Fruit fly (Drosophila melanogaster): ENCODE results near the gene Marf.
A peak's percentile ranks its signal among the peaks of the same experiment; 100 is the strongest.

Marf gene

DNA sequence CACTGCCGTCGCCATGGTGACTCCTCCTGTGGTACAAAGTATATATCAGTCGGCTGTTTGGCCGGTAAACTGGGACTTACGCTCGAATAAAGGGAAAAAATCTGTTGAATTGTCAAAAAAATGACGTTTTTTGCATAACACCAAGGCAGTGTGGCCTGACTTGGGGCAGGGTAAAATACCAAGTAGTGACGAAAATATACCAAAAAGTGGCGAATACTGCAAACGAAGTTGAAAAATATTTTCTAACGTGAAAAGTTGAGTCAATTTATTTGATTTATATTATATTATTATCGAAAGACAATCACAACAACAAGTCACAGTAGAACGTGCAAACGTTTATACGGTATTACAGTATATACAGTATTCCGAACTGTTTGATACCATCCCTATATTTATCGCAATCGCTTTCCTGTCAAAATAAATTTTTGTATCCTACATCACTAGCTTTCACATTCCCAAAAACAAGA lies 15.5 kb upstream of the Marf start, which contains the start of the genes ND-B16.6 and kdn (continued):
- peak; percentile 46 for TF ChIP-seq BEAF-32 (GFP tag; optimal IDR thresholded peaks at IDR 0.05)
- no peak for TF ChIP-seq ato (GFP tag; IDR thresholded peaks at IDR 0.05; ENCODE audit: partially characterized antibody)
- TF ChIP-seq CG3838 (GFP tag; optimal IDR thresholded peaks at IDR 0.05): no peak

DNA sequence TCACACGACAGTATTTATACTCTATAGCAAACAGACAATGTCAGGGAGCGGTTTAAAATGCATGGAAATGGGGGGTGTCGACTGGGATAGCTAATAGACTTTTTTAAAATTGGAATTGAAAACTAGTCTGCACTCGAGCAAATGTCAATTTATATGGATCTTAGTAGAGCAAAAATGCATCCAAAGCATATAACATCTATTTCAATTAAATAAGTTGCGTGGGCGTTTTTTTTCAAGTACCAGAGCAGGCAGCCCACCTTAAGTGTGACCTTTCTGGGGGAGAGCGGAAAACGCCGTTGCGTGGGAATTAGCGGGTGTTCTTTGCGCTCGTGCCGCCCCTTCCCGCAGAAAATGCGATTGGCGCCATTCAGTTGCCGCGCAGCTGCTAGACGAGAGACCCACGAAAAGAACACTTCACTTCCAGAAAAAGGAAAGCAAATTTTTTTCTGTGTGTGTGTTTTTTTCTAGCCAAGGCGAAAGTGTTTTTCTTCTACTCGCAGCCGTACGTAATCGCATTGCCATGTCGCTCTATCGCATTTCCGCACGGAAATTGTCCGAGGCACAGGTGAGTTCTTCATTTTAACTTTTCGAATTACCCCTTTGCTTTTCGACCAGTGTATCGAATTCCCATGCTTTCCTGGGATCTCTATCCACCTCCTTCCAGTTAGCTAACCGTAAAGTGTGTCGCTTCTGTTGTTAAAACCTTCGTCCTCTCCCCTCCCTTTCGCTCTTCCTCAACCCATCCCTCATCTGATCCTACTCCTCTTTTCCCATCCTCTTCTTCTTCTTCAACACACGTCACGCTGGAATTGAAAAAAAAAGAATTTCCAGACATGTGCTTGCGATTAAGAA lies 13.6 kb upstream of the Marf start:
- TF ChIP-seq CG16779 (GFP tag; IDR thresholded peaks at IDR 0.05): no peak
- no peak for TF ChIP-seq CG31388 (GFP tag; optimal IDR thresholded peaks at IDR 0.05)
- no peak for TF ChIP-seq Hr39 (optimal IDR thresholded peaks at IDR 0.05)
- TF ChIP-seq CG32532 (GFP tag; IDR thresholded peaks at IDR 0.05): peak; percentile 56; the same call in 1 of the 2 replicates
- no peak for TF ChIP-seq CG10654 (GFP tag; optimal IDR thresholded peaks at IDR 0.05)
- peak; percentile 9 for TF ChIP-seq CG4617 (GFP tag; optimal IDR thresholded peaks at IDR 0.05; ENCODE audit: borderline replicate concordance)
- TF ChIP-seq fd3F (GFP tag; optimal IDR thresholded peaks at IDR 0.05): no peak
- TF ChIP-seq Dbx (GFP tag; IDR thresholded peaks at IDR 0.05): peak; percentile 58; the same call in 2 of the 3 replicates
- TF ChIP-seq Eip74EF (GFP tag; optimal IDR thresholded peaks at IDR 0.05): no peak
- TF ChIP-seq CG6813 (GFP tag; optimal IDR thresholded peaks at IDR 0.05): no peak
- no peak for TF ChIP-seq B-H2 (GFP tag; optimal IDR thresholded peaks at IDR 0.05)
- TF ChIP-seq zfh1 (GFP tag; IDR thresholded peaks at IDR 0.05): 0 out of 3 replicates have a peak, but pooled peaks have one; percentile 24
- TF ChIP-seq Scr (GFP tag; IDR thresholded peaks at IDR 0.05; ENCODE audit: partially characterized antibody): no peak
- peak; percentile 21 for TF ChIP-seq CG9437 (GFP tag; optimal IDR thresholded peaks at IDR 0.05)
- no peak for TF ChIP-seq CG10959 (GFP tag; IDR thresholded peaks at IDR 0.05)
- TF ChIP-seq CG34422 (GFP tag; IDR thresholded peaks at IDR 0.05): peak; percentile 35; the same call in 1 of the 3 replicates
- no peak for TF ChIP-seq CG2889 (GFP tag; IDR thresholded peaks at IDR 0.05)
- TF ChIP-seq CG9215 (GFP tag; IDR thresholded peaks at IDR 0.05): no peak
- peak; percentile 83 for TF ChIP-seq Dp (GFP tag; optimal IDR thresholded peaks at IDR 0.05)
- 0 out of 2 replicates have a peak, but pooled peaks have one; percentile 25 for TF ChIP-seq Dref (GFP tag; IDR thresholded peaks at IDR 0.05)
- no peak for TF ChIP-seq Hr51 (GFP tag; optimal IDR thresholded peaks at IDR 0.05)
- TF ChIP-seq chn (GFP tag; optimal IDR thresholded peaks at IDR 0.05): peak; percentile 21
- no peak for TF ChIP-seq CG12071 (GFP tag; optimal IDR thresholded peaks at IDR 0.05)
- TF ChIP-seq CG32767 (GFP tag; IDR thresholded peaks at IDR 0.05): 0 out of 2 replicates have a peak, but pooled peaks have one; percentile 29
- TF ChIP-seq Mes4 (GFP tag; optimal IDR thresholded peaks at IDR 0.05): no peak
- TF ChIP-seq toy (GFP tag; IDR thresholded peaks at IDR 0.05): no peak
- peak; percentile 9 for TF ChIP-seq twi (tag; optimal IDR thresholded peaks at IDR 0.05)
- no peak for TF ChIP-seq CG1529 (GFP tag; optimal IDR thresholded peaks at IDR 0.05)
- TF ChIP-seq az2 (GFP tag; optimal IDR thresholded peaks at IDR 0.05): no peak
- TF ChIP-seq CG34376 (GFP tag; optimal IDR thresholded peaks at IDR 0.05): peak; percentile 50
- TF ChIP-seq nerfin-2 (GFP tag; IDR thresholded peaks at IDR 0.05; ENCODE audit: partially characterized antibody): 0 out of 2 replicates have a peak, but pooled peaks have one; percentile 30
- TF ChIP-seq Opbp (GFP tag; IDR thresholded peaks at IDR 0.05; ENCODE audit: partially characterized antibody): no peak; the same call in 2 of the 3 replicates
- TF ChIP-seq CG33213 (GFP tag; optimal IDR thresholded peaks at IDR 0.05): no peak
- no peak for TF ChIP-seq CG2199 (GFP tag; IDR thresholded peaks at IDR 0.05)
- TF ChIP-seq CG6791 (GFP tag; IDR thresholded peaks at IDR 0.05; ENCODE audit: partially characterized antibody): 0 out of 3 replicates have a peak, but pooled peaks have one; percentile 39
- peak in 1 of 2 experiments; percentile 14 for TF ChIP-seq insv (GFP tag; optimal IDR thresholded peaks at IDR 0.05)
- TF ChIP-seq pita (GFP tag; optimal IDR thresholded peaks at IDR 0.05): no peak
- no peak for TF ChIP-seq CG11398 (GFP tag; optimal IDR thresholded peaks at IDR 0.05)
- no peak for TF ChIP-seq CG7745 (tag; optimal IDR thresholded peaks at IDR 0.05)
- no peak for TF ChIP-seq chif (GFP tag; optimal IDR thresholded peaks at IDR 0.05)
- TF ChIP-seq luna (GFP tag; optimal IDR thresholded peaks at IDR 0.05): no peak
- TF ChIP-seq sima (GFP tag; optimal IDR thresholded peaks at IDR 0.05): no peak
- no peak for TF ChIP-seq yki (optimal IDR thresholded peaks at IDR 0.05)
- no peak for TF ChIP-seq Mrtf (GFP tag; IDR thresholded peaks at IDR 0.05)

Measured in whole organism, embryonic.